Fruit fly (Drosophila melanogaster): ENCODE results near the gene CG11581.

The CG11581 gene

DNA sequence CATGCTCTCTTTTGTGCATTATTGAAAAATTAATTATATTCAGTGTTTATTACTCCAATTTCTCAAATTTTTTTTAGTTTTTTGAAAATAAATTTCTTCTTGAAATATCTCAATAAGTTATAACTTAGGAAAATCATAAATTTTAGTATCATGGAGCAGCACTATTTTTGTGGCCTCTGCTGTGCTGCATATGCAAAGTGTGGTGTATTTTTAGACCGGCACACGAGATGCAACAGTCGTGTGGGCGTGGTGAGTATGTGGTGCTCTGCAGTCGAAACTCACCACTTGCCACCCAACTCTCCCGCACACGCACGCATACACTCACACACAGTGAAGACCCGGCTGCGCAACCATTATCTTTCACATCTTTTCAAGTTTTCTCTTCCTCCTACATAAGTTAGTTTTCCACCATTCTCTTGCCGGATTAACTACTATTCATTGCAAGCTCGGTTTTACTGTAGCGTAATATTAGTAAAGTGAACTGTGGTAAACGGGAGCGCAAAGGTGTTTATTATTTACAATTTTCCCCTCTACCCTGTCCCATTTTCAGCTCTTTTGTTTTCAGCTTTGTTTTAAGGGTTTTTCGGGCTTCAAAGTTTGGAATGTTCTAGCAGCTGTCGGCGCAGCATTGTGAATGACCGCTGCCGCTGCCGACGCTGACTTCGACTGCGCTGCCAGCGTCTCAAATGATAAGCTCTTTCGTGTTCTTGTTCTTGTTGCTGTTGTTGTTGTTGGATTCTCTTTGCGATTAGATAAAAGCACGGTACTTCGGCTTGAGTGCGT, 31.9 kb downstream of the CG11581 start (continued):
- TF ChIP-seq ey (GFP tag; optimal IDR thresholded peaks at IDR 0.05) (peak; percentile 37), brk (GFP tag; optimal IDR thresholded peaks at IDR 0.05) (no peak), pan (optimal IDR thresholded peaks at IDR 0.05) (no peak), fru (GFP tag; optimal IDR thresholded peaks at IDR 0.05) (peak; percentile 58), lola (GFP tag; optimal IDR thresholded peaks at IDR 0.05) (no peak), dmrt93B (GFP tag; optimal IDR thresholded peaks at IDR 0.05) (peak; percentile 33), sv (GFP tag; optimal IDR thresholded peaks at IDR 0.05) (no peak), sage (GFP tag; optimal IDR thresholded peaks at IDR 0.05) (no peak), foxo (GFP tag; optimal IDR thresholded peaks at IDR 0.05) (peak in 1 of 2 experiments; percentile 75), Rel (GFP tag; optimal IDR thresholded peaks at IDR 0.05) (no peak), Rel (tag; optimal IDR thresholded peaks at IDR 0.05) (no peak)

- TF ChIP-seq Jra (GFP tag; optimal IDR thresholded peaks at IDR 0.05) (no peak), OdsH (GFP tag; optimal IDR thresholded peaks at IDR 0.05) (no peak), Hnf4 (GFP tag; optimal IDR thresholded peaks at IDR 0.05) (no peak), foxo (GFP tag; optimal IDR thresholded peaks at IDR 0.05) (peak in 1 of 2 experiments; percentile 28), dsf (GFP tag; optimal IDR thresholded peaks at IDR 0.05; ENCODE audit: borderline replicate concordance) (no peak), Dif (GFP tag; optimal IDR thresholded peaks at IDR 0.05; ENCODE audit: partially characterized antibody) (no peak), Rel (GFP tag; optimal IDR thresholded peaks at IDR 0.05) (no peak), Rel (tag; optimal IDR thresholded peaks at IDR 0.05) (peak; percentile 62), Hr83 (GFP tag; optimal IDR thresholded peaks at IDR 0.05; ENCODE audit: poor library complexity, severe bottlenecking) (no peak), woc (GFP tag; optimal IDR thresholded peaks at IDR 0.05) (no peak), Mio (GFP tag; optimal IDR thresholded peaks at IDR 0.05) (no peak), Myc (optimal IDR thresholded peaks at IDR 0.05) (no peak), usp (GFP tag; optimal IDR thresholded peaks at IDR 0.05) (no peak), brk (GFP tag; optimal IDR thresholded peaks at IDR 0.05) (no peak), rgr (GFP tag; optimal IDR thresholded peaks at IDR 0.05) (no peak), N (GFP tag; optimal IDR thresholded peaks at IDR 0.05) (no peak), GATAd (GFP tag; optimal IDR thresholded peaks at IDR 0.05) (no peak), pan (optimal IDR thresholded peaks at IDR 0.05) (no peak), dl (GFP tag; optimal IDR thresholded peaks at IDR 0.05; ENCODE audit: insufficient read depth in 1 of 2, partially characterized antibody in 2 of 2) (no peak), br (GFP tag; optimal IDR thresholded peaks at IDR 0.05) (no peak), psq (GFP tag; optimal IDR thresholded peaks at IDR 0.05) (no peak), CG32264 (GFP tag; optimal IDR thresholded peaks at IDR 0.05) (no peak), ey (GFP tag; optimal IDR thresholded peaks at IDR 0.05) (peak; percentile 20), dmrt93B (GFP tag; optimal IDR thresholded peaks at IDR 0.05) (no peak), sage (GFP tag; optimal IDR thresholded peaks at IDR 0.05) (no peak), Hr78 (GFP tag; optimal IDR thresholded peaks at IDR 0.05) (no peak), lola (GFP tag; optimal IDR thresholded peaks at IDR 0.05) (no peak), CG9705 (GFP tag; optimal IDR thresholded peaks at IDR 0.05) (no peak), Abd-B (GFP tag; optimal IDR thresholded peaks at IDR 0.05) (no peak), CrebA (GFP tag; optimal IDR thresholded peaks at IDR 0.05; ENCODE audit: borderline replicate concordance) (no peak), fru (GFP tag; optimal IDR thresholded peaks at IDR 0.05) (peak; percentile 2), Dfd (GFP tag; optimal IDR thresholded peaks at IDR 0.05) (no peak), HLH106 (tag; optimal IDR thresholded peaks at IDR 0.05) (no peak), h (GFP tag; optimal IDR thresholded peaks at IDR 0.05) (peak; percentile 19), tai (GFP tag; optimal IDR thresholded peaks at IDR 0.05) (no peak), Vsx2 (GFP tag; optimal IDR thresholded peaks at IDR 0.05; ENCODE audit: partially characterized antibody) (no peak), Sp1 (GFP tag; optimal IDR thresholded peaks at IDR 0.05) (peak; percentile 2)
Observed at dm6 chrX:14209209-14209781, 32.6 kb downstream of the CG11581 start.
